Fruit fly (Drosophila melanogaster) whole organism, embryonic: ENCODE data around the gene BNIP3.

Experiments used
- CG10543 ChIP-seq: fragments of 200-800 bp; sonication (Bioruptor generic); optimal IDR thresholded peaks from 3 replicates; lab custom pipeline; 2017; ENCODE audit warnings: missing biosample characterization, mild to moderate bottlenecking, missing genetic modification characterization, moderate library complexity
- CG11093 ChIP-seq: fragments of 200-800 bp; sonication (Bioruptor generic); IDR thresholded peaks from 3 replicates; pipeline ENCODE4 v1.3.6; 2022; ENCODE audit warnings: missing biosample characterization, missing genetic modification characterization
- CG13287 ChIP-seq: fragments of 200-800 bp; sonication (Bioruptor generic); IDR thresholded peaks from 2 replicates; pipeline ENCODE4 v1.3.6; 2022; ENCODE audit warnings: missing biosample characterization, missing genetic modification characterization; ENCODE audit not compliant: partially characterized antibody
- CG2120 ChIP-seq: fragments of 200-800 bp; sonication (Bioruptor generic); optimal IDR thresholded peaks from 3 replicates; lab custom pipeline; 2016; ENCODE audit warnings: missing biosample characterization, missing genetic modification characterization
- CG2712 ChIP-seq: fragments of 200-800 bp; optimal IDR thresholded peaks from 3 replicates; lab custom pipeline; 2019; ENCODE audit warnings: missing biosample characterization, mild to moderate bottlenecking, missing genetic modification characterization, moderate library complexity
- CG30403 ChIP-seq: fragments of 200-800 bp; sonication (Bioruptor generic); optimal IDR thresholded peaks from 3 replicates; lab custom pipeline; 2016; ENCODE audit warnings: missing biosample characterization, missing genetic modification characterization
- CG31224 ChIP-seq: fragments of 200-800 bp; sonication (Bioruptor generic); IDR thresholded peaks from 2 replicates; pipeline ENCODE4 v1.3.6; 2022; ENCODE audit warnings: missing biosample characterization, missing genetic modification characterization
- CG32767 ChIP-seq: fragments of 200-800 bp; sonication (Bioruptor generic); IDR thresholded peaks from 2 replicates; pipeline ENCODE4 v1.3.6; 2022; ENCODE audit warnings: missing biosample characterization, missing genetic modification characterization
- CG33557 ChIP-seq: fragments of 200-800 bp; sonication (Bioruptor generic); optimal IDR thresholded peaks from 2 replicates; lab custom pipeline; 2019; ENCODE audit warnings: missing biosample characterization, mild to moderate bottlenecking, missing genetic modification characterization, moderate library complexity
- CG34376 ChIP-seq: fragments of 200-800 bp; sonication (Bioruptor generic); optimal IDR thresholded peaks from 2 replicates; lab custom pipeline; 2018; ENCODE audit warnings: missing biosample characterization, mild to moderate bottlenecking, missing genetic modification characterization
- CG3995 ChIP-seq: fragments of 200-800 bp; sonication (Bioruptor generic); optimal IDR thresholded peaks from 3 replicates; lab custom pipeline; 2016; ENCODE audit warnings: missing biosample characterization, missing genetic modification characterization
- CG7928 ChIP-seq: fragments of 200-800 bp; sonication (Bioruptor generic); optimal IDR thresholded peaks from 2 replicates; lab custom pipeline; 2017; ENCODE audit warnings: missing biosample characterization, mild to moderate bottlenecking, missing genetic modification characterization
- CG7987 ChIP-seq: fragments of 200-800 bp; sonication (Bioruptor generic); optimal IDR thresholded peaks from 2 replicates; lab custom pipeline; 2018; ENCODE audit warnings: missing biosample characterization, mild to moderate bottlenecking, missing genetic modification characterization, moderate library complexity
- CG8388 ChIP-seq: fragments of 200-800 bp; sonication (Bioruptor generic); optimal IDR thresholded peaks from 2 replicates; lab custom pipeline; 2019; ENCODE audit warnings: missing biosample characterization, mild to moderate bottlenecking, missing genetic modification characterization, moderate library complexity
- CG9797 ChIP-seq: fragments of 200-800 bp; sonication (Bioruptor generic); optimal IDR thresholded peaks from 3 replicates; lab custom pipeline; 2018; ENCODE audit warnings: missing biosample characterization, mild to moderate bottlenecking, missing genetic modification characterization
- D19A ChIP-seq: fragments of 200-800 bp; optimal IDR thresholded peaks from 3 replicates; lab custom pipeline; 2019; ENCODE audit warnings: missing biosample characterization, mild to moderate bottlenecking, missing genetic modification characterization, moderate library complexity
- Dll ChIP-seq: fragments of 200-800 bp; sonication (Bioruptor generic); IDR thresholded peaks from 4 replicates; pipeline ENCODE4 v1.3.6; 2022; ENCODE audit warnings: missing biosample characterization, missing genetic modification characterization; ENCODE audit not compliant: partially characterized antibody
- Dp ChIP-seq: fragments of 200-800 bp; sonication (Bioruptor generic); optimal IDR thresholded peaks from 2 replicates; lab custom pipeline; 2018; ENCODE audit warnings: missing biosample characterization, mild to moderate bottlenecking, missing genetic modification characterization, moderate library complexity
- Dref ChIP-seq: fragments of 200-800 bp; sonication (Bioruptor generic); IDR thresholded peaks from 2 replicates; pipeline ENCODE4 v1.3.6; 2022; ENCODE audit warnings: missing biosample characterization, missing genetic modification characterization
- Fer2 ChIP-seq: fragments of 200-800 bp; sonication (Bioruptor generic); optimal IDR thresholded peaks from 2 replicates; lab custom pipeline; 2018; ENCODE audit warnings: missing biosample characterization, mild to moderate bottlenecking, missing genetic modification characterization, moderate library complexity
- HHEX ChIP-seq: fragments of 200-800 bp; sonication (Bioruptor generic); optimal IDR thresholded peaks from 3 replicates; lab custom pipeline; 2017; ENCODE audit warnings: missing biosample characterization, mild to moderate bottlenecking, missing genetic modification characterization, missing genetic modification reagents
- Hsf ChIP-seq: fragments of 200-800 bp; sonication (Bioruptor generic); optimal IDR thresholded peaks from 3 replicates; lab custom pipeline; 2016; ENCODE audit warnings: missing biosample characterization, missing genetic modification characterization
- Kr ChIP-seq: fragments of 200-800 bp; sonication (Bioruptor generic); optimal IDR thresholded peaks from 2 replicates; lab custom pipeline; 2017; ENCODE audit warnings: missing biosample characterization, mild to moderate bottlenecking, missing genetic modification characterization
- Max ChIP-seq: fragments of 200-800 bp; sonication (Bioruptor generic); optimal IDR thresholded peaks from 2 replicates; lab custom pipeline; 2016; ENCODE audit warnings: missing biosample characterization, mild to moderate bottlenecking, missing genetic modification characterization
- Sin3A ChIP-seq: fragments of >200 bp; optimal IDR thresholded peaks from 2 replicates; lab custom pipeline; 2018
- Sry-β ChIP-seq: fragments of 200-800 bp; sonication (Bioruptor generic); optimal IDR thresholded peaks from 2 replicates; lab custom pipeline; 2018; ENCODE audit warnings: missing biosample characterization, mild to moderate bottlenecking, missing genetic modification characterization, moderate library complexity
- TFAM ChIP-seq: fragments of 200-800 bp; sonication (Bioruptor generic); optimal IDR thresholded peaks from 2 replicates; lab custom pipeline; 2017; ENCODE audit warnings: missing biosample characterization, missing genetic modification characterization, inconsistent platforms
- crc ChIP-seq: fragments of 200-800 bp; sonication (Bioruptor generic); optimal IDR thresholded peaks from 2 replicates; lab custom pipeline; 2016; ENCODE audit warnings: missing biosample characterization, missing genetic modification characterization
- dmrt11E ChIP-seq: fragments of 200-800 bp; sonication (Bioruptor generic); optimal IDR thresholded peaks from 3 replicates; lab custom pipeline; 2018; ENCODE audit warnings: missing biosample characterization, mild to moderate bottlenecking, missing genetic modification characterization, moderate library complexity
- eve ChIP-seq, 2 experiments: fragments of >200 bp; optimal IDR thresholded peaks; 2 replicates each; lab custom pipeline; 2017; ENCODE audit warnings: missing biosample characterization in 2 of 2, missing genetic modification characterization in 2 of 2
- ewg ChIP-seq: fragments of 200-800 bp; sonication (Bioruptor generic); optimal IDR thresholded peaks from 3 replicates; lab custom pipeline; 2017; ENCODE audit warnings: mild to moderate bottlenecking, missing biosample characterization, missing genetic modification reagents, missing genetic modification characterization
- fd102C ChIP-seq: fragments of 200-800 bp; sonication (Bioruptor generic); optimal IDR thresholded peaks from 2 replicates; lab custom pipeline; 2018; ENCODE audit warnings: missing biosample characterization, mild to moderate bottlenecking, missing genetic modification characterization, moderate library complexity
- gem ChIP-seq: fragments of 200-800 bp; sonication (Bioruptor generic); optimal IDR thresholded peaks from 2 replicates; lab custom pipeline; 2019; ENCODE audit warnings: missing biosample characterization, mild to moderate bottlenecking, missing genetic modification characterization, moderate library complexity
- lbe ChIP-seq: fragments of 200-800 bp; sonication (Bioruptor generic); optimal IDR thresholded peaks from 2 replicates; lab custom pipeline; 2016; ENCODE audit warnings: missing biosample characterization, mild to moderate bottlenecking, missing genetic modification characterization
- lilli ChIP-seq: fragments of 200-800 bp; sonication (Bioruptor generic); optimal IDR thresholded peaks from 3 replicates; lab custom pipeline; 2016; ENCODE audit warnings: missing biosample characterization, missing genetic modification characterization
- lmd ChIP-seq: fragments of 200-800 bp; sonication (Bioruptor generic); IDR thresholded peaks from 2 replicates; pipeline ENCODE4 v1.3.6; 2022; ENCODE audit warnings: missing biosample characterization, missing genetic modification characterization
- nau ChIP-seq: fragments of 200-800 bp; sonication (Bioruptor generic); optimal IDR thresholded peaks from 3 replicates; lab custom pipeline; 2017; ENCODE audit warnings: missing biosample characterization, mild to moderate bottlenecking, missing genetic modification characterization, missing genetic modification reagents
- nmo ChIP-seq: fragments of 200-800 bp; sonication (Bioruptor generic); optimal IDR thresholded peaks from 2 replicates; lab custom pipeline; 2018; ENCODE audit warnings: missing biosample characterization, mild to moderate bottlenecking, missing genetic modification characterization, moderate library complexity
- repo ChIP-seq: fragments of 200-800 bp; sonication (Bioruptor generic); optimal IDR thresholded peaks from 2 replicates; lab custom pipeline; 2016; ENCODE audit warnings: missing biosample characterization, missing genetic modification characterization
- ro ChIP-seq: fragments of 200-800 bp; sonication (Bioruptor generic); IDR thresholded peaks from 2 replicates; pipeline ENCODE4 v1.3.6; 2022; ENCODE audit warnings: missing biosample characterization, missing genetic modification characterization
- scrt ChIP-seq: fragments of 200-800 bp; sonication (Bioruptor generic); optimal IDR thresholded peaks from 2 replicates; lab custom pipeline; 2018; ENCODE audit warnings: missing biosample characterization, mild to moderate bottlenecking, missing genetic modification characterization, moderate library complexity
- sima ChIP-seq: fragments of 200-800 bp; sonication (Bioruptor generic); optimal IDR thresholded peaks from 2 replicates; lab custom pipeline; 2016; ENCODE audit warnings: missing biosample characterization, missing genetic modification characterization
- stwl ChIP-seq: fragments of 200-800 bp; sonication (Bioruptor generic); optimal IDR thresholded peaks from 3 replicates; lab custom pipeline; 2018; ENCODE audit warnings: missing biosample characterization, mild to moderate bottlenecking, missing genetic modification characterization, moderate library complexity
- sug ChIP-seq: fragments of 200-800 bp; optimal IDR thresholded peaks from 2 replicates; lab custom pipeline; 2019; ENCODE audit warnings: missing biosample characterization, mild to moderate bottlenecking, missing genetic modification characterization, moderate library complexity
- tll ChIP-seq, 2 experiments: fragments of 200-800 bp in 1 of 2; fragments of >200 bp in 1 of 2; sonication (Bioruptor generic) in 1 of 2; optimal IDR thresholded peaks; 2 replicates each; lab custom pipeline; 2017 to 2019; ENCODE audit warnings: missing biosample characterization in 2 of 2, missing genetic modification characterization in 2 of 2, mild to moderate bottlenecking in 1 of 2, moderate library complexity in 1 of 2
- unpg ChIP-seq: fragments of 200-800 bp; sonication (Bioruptor generic); optimal IDR thresholded peaks from 3 replicates; lab custom pipeline; 2018; ENCODE audit warnings: missing biosample characterization, mild to moderate bottlenecking, missing genetic modification characterization, moderate library complexity
- zfh2 ChIP-seq: fragments of 200-800 bp; sonication (Bioruptor generic); optimal IDR thresholded peaks from 2 replicates; lab custom pipeline; 2016; ENCODE audit warnings: missing biosample characterization, missing genetic modification characterization

BNIP3 gene

DNA sequence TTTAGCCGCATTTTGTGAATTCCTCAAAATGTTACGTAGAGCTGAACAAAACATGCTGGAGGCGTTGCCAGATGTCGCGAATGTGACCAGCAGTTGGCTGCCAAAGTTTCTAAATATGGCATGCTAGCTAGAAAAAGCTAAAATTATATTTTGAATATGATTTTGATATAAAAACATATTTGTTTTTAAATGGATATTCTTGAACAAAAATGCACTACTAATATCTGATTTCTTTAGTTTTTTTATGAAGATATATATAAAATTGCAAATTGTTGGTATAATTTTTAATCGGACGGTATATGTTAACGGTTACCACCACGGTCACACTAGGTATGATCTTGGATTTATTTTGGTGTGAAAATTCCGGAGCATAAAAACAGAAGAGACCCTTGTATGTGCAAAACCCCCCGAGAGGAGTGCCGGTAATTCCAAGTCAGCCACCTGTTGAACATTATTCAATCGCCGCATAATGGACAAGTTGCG is 1.5 kb upstream of the BNIP3 start, which contains the start of the genes mTerf3 and CG5104 (continued):
- TF ChIP-seq CG3995 (GFP tag; lab: Kevin White, UChicago) (peak; percentile 30), HHEX (GFP tag; lab: Kevin White, UChicago) (no peak), CG7987 (GFP tag; lab: Kevin White, UChicago) (no peak), CG2712 (peak; percentile 42), unpg (GFP tag; lab: Kevin White, UChicago) (peak; percentile 4), Sry-β (GFP tag; lab: Kevin White, UChicago) (peak; percentile 91), lilli (GFP tag; lab: Kevin White, UChicago) (peak; percentile 50), scrt (GFP tag; lab: Kevin White, UChicago) (no peak), crc (GFP tag; lab: Kevin White, UChicago) (no peak), CG2120 (GFP tag; lab: Kevin White, UChicago) (peak; percentile 61), Sin3A (lab: Kevin White, UChicago) (peak; percentile 33), CG13287 (GFP tag; lab: Robert Waterston, UW) (peak; percentile 30; the same call in 1 of the 2 replicates), CG10543 (GFP tag; lab: Kevin White, UChicago) (peak; percentile 35), CG9797 (GFP tag; lab: Kevin White, UChicago) (peak; percentile 78), Hsf (GFP tag; lab: Kevin White, UChicago) (peak; percentile 39), dmrt11E (peak; percentile 14), D19A (tag; lab: Kevin White, UChicago) (peak; percentile 14), sug (tag; lab: Kevin White, UChicago) (peak; percentile 34), gem (tag; lab: Kevin White, UChicago) (peak; percentile 56), TFAM (GFP tag; lab: Kevin White, UChicago) (no peak), nmo (peak; percentile 59), stwl (tag; lab: Kevin White, UChicago) (peak; percentile 73), nau (GFP tag; lab: Kevin White, UChicago) (no peak), lbe (GFP tag; lab: Kevin White, UChicago) (no peak), repo (GFP tag; lab: Kevin White, UChicago) (no peak), Max (GFP tag; lab: Kevin White, UChicago) (peak; percentile 55)
- TF ChIP-seq, all 482 proteins: peak for 93

DNA sequence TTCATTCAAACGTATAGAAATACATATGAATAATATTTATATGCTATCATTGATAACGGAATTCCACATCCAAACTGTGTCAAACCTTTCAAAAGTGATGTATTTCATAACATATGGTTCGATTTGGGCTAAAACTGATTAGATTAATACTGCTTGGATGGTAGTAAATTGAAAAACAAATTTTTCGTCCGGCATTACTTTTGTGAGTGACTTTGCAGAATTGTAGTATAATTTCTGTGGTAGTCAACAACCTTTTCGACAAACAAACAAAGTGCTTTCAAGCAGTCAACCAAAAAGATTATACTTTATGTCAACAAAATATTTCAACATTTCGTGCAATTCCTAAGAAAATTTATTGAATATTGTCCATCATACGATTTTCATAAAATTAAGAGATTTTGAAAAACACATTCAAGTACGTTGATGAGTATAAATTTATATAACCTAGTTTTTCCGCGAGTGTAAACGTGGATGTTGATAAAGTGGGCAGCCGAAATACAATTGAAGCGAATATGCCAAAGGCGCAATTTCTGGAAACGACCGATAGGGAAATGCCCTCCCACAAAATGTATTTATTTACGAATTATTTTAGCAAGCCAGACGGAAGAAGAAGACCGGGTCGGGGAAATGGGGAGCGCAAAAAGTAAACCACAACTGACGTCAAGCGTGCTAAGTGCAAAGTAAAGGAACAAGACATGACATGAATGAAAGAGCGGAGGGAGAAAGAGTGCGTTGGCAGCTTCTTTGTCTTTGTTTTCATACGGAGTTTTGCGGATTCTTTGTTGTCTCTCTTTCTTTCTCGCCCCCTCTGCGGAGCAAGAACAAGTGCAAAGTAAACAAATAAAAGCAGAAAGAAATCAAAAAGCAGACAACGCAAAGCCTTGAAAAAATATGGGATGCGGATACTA is 1.0 kb downstream of the BNIP3 start:
- TF ChIP-seq fd102C (GFP tag; lab: Kevin White, UChicago) (no peak), sima (GFP tag; lab: Kevin White, UChicago) (no peak), Kr (GFP tag; lab: Kevin White, UChicago) (no peak), CG33557 (GFP tag; lab: Kevin White, UChicago) (no peak), tll (GFP tag; optimal IDR thresholded peaks at IDR 0.05; lab: Kevin White, UChicago) (no peak), CG31224 (GFP tag; lab: Robert Waterston, UW) (no peak), ro (GFP tag; lab: Robert Waterston, UW) (no peak), CG2120 (GFP tag; lab: Kevin White, UChicago) (peak; percentile 69), CG11093 (GFP tag; lab: Robert Waterston, UW) (no peak), CG34376 (no peak), Dref (GFP tag; lab: Robert Waterston, UW) (no peak), CG32767 (GFP tag; lab: Robert Waterston, UW) (no peak), lmd (peak; percentile 11; the same call in 1 of the 2 replicates), ewg (GFP tag; lab: Kevin White, UChicago) (no peak), zfh2 (GFP tag; lab: Kevin White, UChicago) (peak; percentile 5), eve (GFP tag; optimal IDR thresholded peaks at IDR 0.05; lab: Kevin White, UChicago) (peak in 1 of 2 experiments; percentile 54), Dll (GFP tag; lab: Robert Waterston, UW) (no peak), Dp (GFP tag; lab: Kevin White, UChicago) (no peak), CG30403 (GFP tag; lab: Kevin White, UChicago) (peak; percentile 48), CG8388 (GFP tag; lab: Kevin White, UChicago) (no peak), CG7928 (peak; percentile 14), Fer2 (tag; lab: Kevin White, UChicago) (no peak)
